Fruit fly (Drosophila melanogaster) whole organism, prepupa: ENCODE results near the gene RpS19a.

ENCODE experiments used
- CG1621 ChIP-seq: fragments of 200-800 bp; sonication (Bioruptor generic); optimal IDR thresholded peaks from 3 replicates; lab custom pipeline; 2018; ENCODE audit warnings: missing biosample characterization, mild to moderate bottlenecking, missing genetic modification characterization
- CG8319 ChIP-seq: fragments of 200-800 bp; sonication (Bioruptor generic); optimal IDR thresholded peaks from 3 replicates; lab custom pipeline; 2016; ENCODE audit warnings: missing biosample characterization, missing genetic modification characterization
- CG8632 ChIP-seq: fragments of 200-800 bp; sonication (Bioruptor generic); optimal IDR thresholded peaks from 3 replicates; lab custom pipeline; 2016; ENCODE audit warnings: missing biosample characterization, missing genetic modification characterization
- Hr38 ChIP-seq: sonication (Bioruptor generic); optimal IDR thresholded peaks from 2 replicates; lab custom pipeline; 2016; ENCODE audit warnings: missing biosample characterization, missing genetic modification characterization
- Hr39 ChIP-seq: fragments of 200-800 bp; sonication (Bioruptor generic); optimal IDR thresholded peaks from 2 replicates; lab custom pipeline; 2016; ENCODE audit warnings: missing biosample characterization, missing genetic modification characterization
- Lpt ChIP-seq: fragments of 200-800 bp; sonication (Bioruptor generic); optimal IDR thresholded peaks from 3 replicates; lab custom pipeline; 2016; ENCODE audit warnings: missing biosample characterization, missing genetic modification characterization
- Sox102F ChIP-seq: fragments of 200-800 bp; sonication (Bioruptor generic); optimal IDR thresholded peaks from 2 replicates; lab custom pipeline; 2016; ENCODE audit warnings: missing biosample characterization, mild to moderate bottlenecking, missing genetic modification characterization
- acj6 ChIP-seq: fragments of 200-800 bp; sonication (Bioruptor generic); optimal IDR thresholded peaks from 3 replicates; lab custom pipeline; 2016; ENCODE audit warnings: missing biosample characterization, missing genetic modification characterization
- cyc ChIP-seq: fragments of 200-800 bp; sonication (Bioruptor generic); optimal IDR thresholded peaks from 3 replicates; lab custom pipeline; 2016; ENCODE audit warnings: missing biosample characterization, missing genetic modification characterization
- eg ChIP-seq: fragments of 200-800 bp; sonication (Bioruptor generic); IDR thresholded peaks from 3 replicates; pipeline ENCODE4 v1.3.6; 2022; ENCODE audit warnings: missing biosample characterization, missing genetic modification characterization
- fd59A ChIP-seq: fragments of 200-800 bp; sonication (Bioruptor generic); optimal IDR thresholded peaks from 2 replicates; lab custom pipeline; 2017; ENCODE audit warnings: missing biosample characterization, mild to moderate bottlenecking, missing genetic modification characterization, missing genetic modification reagents
- pdm3 ChIP-seq: fragments of 200-800 bp; sonication (Bioruptor generic); optimal IDR thresholded peaks from 3 replicates; lab custom pipeline; 2016; ENCODE audit warnings: missing biosample characterization, missing genetic modification characterization
- topi ChIP-seq: fragments of 200-800 bp; sonication (Bioruptor generic); optimal IDR thresholded peaks from 3 replicates; lab custom pipeline; 2016; ENCODE audit warnings: missing biosample characterization, missing genetic modification characterization

DNA sequence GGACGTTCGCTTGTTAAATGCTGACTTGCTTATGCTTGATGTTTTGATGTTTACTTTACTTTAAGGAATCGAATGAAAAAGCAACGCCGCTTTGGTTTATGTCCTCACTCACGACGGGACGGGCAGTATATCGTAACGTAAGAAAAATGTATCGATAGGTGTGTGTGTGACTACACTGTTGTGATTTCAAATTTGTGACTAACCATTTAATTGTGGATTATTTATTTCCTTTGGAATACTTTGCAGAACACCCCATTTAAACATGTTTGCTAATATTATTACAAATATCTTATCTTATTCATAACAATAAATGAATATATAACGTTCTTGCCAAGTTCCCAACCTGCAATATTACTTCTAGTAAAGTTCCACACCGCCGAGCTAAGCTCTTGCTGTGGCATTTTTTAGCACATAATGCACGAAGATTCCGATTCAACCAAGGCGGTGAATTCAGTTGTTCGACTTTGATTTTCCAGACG, 17.3 kb downstream of the RpS19a start, which contains the start of the genes Nemp and r:
- no peak for TF ChIP-seq fd59A
- no peak for TF ChIP-seq cyc
- no peak for TF ChIP-seq Hr39 (GFP tag; lab: Kevin White, UChicago)
- TF ChIP-seq acj6 (GFP tag; lab: Kevin White, UChicago): no peak
- TF ChIP-seq pdm3 (GFP tag; lab: Kevin White, UChicago): no peak
- no peak for TF ChIP-seq CG8632
- no peak for TF ChIP-seq Lpt (GFP tag; lab: Kevin White, UChicago)
- TF ChIP-seq CG1621 (tag; lab: Kevin White, UChicago): no peak
- TF ChIP-seq topi: no peak
- no peak for TF ChIP-seq Sox102F (GFP tag; lab: Kevin White, UChicago)
- TF ChIP-seq CG8319 (GFP tag; lab: Kevin White, UChicago): no peak
- TF ChIP-seq eg (GFP tag; lab: Robert Waterston, UW): no peak
- TF ChIP-seq Hr38: no peak
